Worm (Caenorhabditis elegans): ENCODE results near the gene F09E10.6.

Gene F09E10.6

ce11 chrX:1487096-1487495 lies 10.4 kb downstream of the F09E10.6 start (continued):
- TF ChIP-seq ztf-3 (GFP tag; optimal IDR thresholded peaks at IDR 0.05), result no peak
- no peak for TF ChIP-seq let-607 (tag; optimal IDR thresholded peaks at IDR 0.05)
- no peak for TF ChIP-seq athp-1 (tag; optimal IDR thresholded peaks at IDR 0.05)
- TF ChIP-seq ztf-18 (tag; optimal IDR thresholded peaks at IDR 0.05), result no peak
- no peak for TF ChIP-seq F57A8.1 (GFP tag; optimal IDR thresholded peaks at IDR 0.05)
- no peak for TF ChIP-seq tlf-1 (GFP tag; optimal IDR thresholded peaks at IDR 0.05)
- 0 out of 2 replicates have a peak, but pooled peaks have one; percentile 17 for TF ChIP-seq C06A6.2 (GFP tag; conservative IDR thresholded peaks at IDR 0.05)
- no peak for TF ChIP-seq dpl-1 (GFP tag; optimal IDR thresholded peaks at IDR 0.05)
- TF ChIP-seq dpff-1 (tag; optimal IDR thresholded peaks at IDR 0.05), result peak; percentile 35
- no peak for TF ChIP-seq F22D6.2 (tag; optimal IDR thresholded peaks at IDR 0.05)

ce11 chrX:1486135-1486648 lies 11.3 kb downstream of the F09E10.6 start, which contains the start of the genes D1005.10 and dhs-25:
Gene D1005.10, minus strand, starts transcription at chrX:1486185.
Gene dhs-25, plus strand, starts transcription at chrX:1486532.
- TF ChIP-seq Y56A3A.18 (GFP tag; IDR thresholded peaks at IDR 0.05) (peak; percentile 18; the same call in 1 of the 2 replicates), attf-3 (GFP tag; conservative IDR thresholded peaks at IDR 0.05) (no peak), mes-4 (tag; optimal IDR thresholded peaks at IDR 0.05) (no peak), sea-2 (GFP tag; IDR thresholded peaks at IDR 0.05) (no peak), hmg-20 (GFP tag; IDR thresholded peaks at IDR 0.05) (no peak), nhr-90 (tag; optimal IDR thresholded peaks at IDR 0.05) (peak; percentile 13), aptf-3 (GFP tag; IDR thresholded peaks at IDR 0.05) (no peak), ztf-6 (GFP tag; IDR thresholded peaks at IDR 0.05) (0 out of 2 replicates have a peak, but pooled peaks have one; percentile 38), egrh-3 (GFP tag; IDR thresholded peaks at IDR 0.05) (no peak), F52B5.7 (tag; optimal IDR thresholded peaks at IDR 0.05) (no peak), egl-18 (GFP tag; IDR thresholded peaks at IDR 0.05) (no peak), ceh-79 (tag; optimal IDR thresholded peaks at IDR 0.05) (no peak), rec-8 (tag; optimal IDR thresholded peaks at IDR 0.05) (no peak), dpl-1 (GFP tag; optimal IDR thresholded peaks at IDR 0.05) (no peak), zfh-2 (GFP tag; conservative IDR thresholded peaks at IDR 0.05) (no peak), T07F8.4 (tag; optimal IDR thresholded peaks at IDR 0.05) (no peak), mxl-1 (tag; optimal IDR thresholded peaks at IDR 0.05) (no peak), hrde-1 (tag; optimal IDR thresholded peaks at IDR 0.05; ENCODE audit: borderline replicate concordance) (no peak), sptf-2 (GFP tag; optimal IDR thresholded peaks at IDR 0.05) (no peak), F23B12.7 (tag; optimal IDR thresholded peaks at IDR 0.05; ENCODE audit: insufficient read depth) (no peak), bed-2 (GFP tag; IDR thresholded peaks at IDR 0.05) (no peak), ztf-3 (GFP tag; optimal IDR thresholded peaks at IDR 0.05) (no peak), Y67H2A.10 (GFP tag; conservative IDR thresholded peaks at IDR 0.05) (no peak), tbp1 (GFP tag; optimal IDR thresholded peaks at IDR 0.05) (peak; percentile 45), nhr-179 (tag; optimal IDR thresholded peaks at IDR 0.05) (no peak), D2030.7 (GFP tag; IDR thresholded peaks at IDR 0.05) (no peak), ztf-18 (tag; optimal IDR thresholded peaks at IDR 0.05) (no peak), B0019.2 (GFP tag; conservative IDR thresholded peaks at IDR 0.05) (no peak), F57C9.4 (tag; optimal IDR thresholded peaks at IDR 0.05) (no peak), ztf-22 (GFP tag; optimal IDR thresholded peaks at IDR 0.05) (peak; percentile 34), F10E7.11 (tag; optimal IDR thresholded peaks at IDR 0.05) (no peak), aptf-2 (GFP tag; conservative IDR thresholded peaks at IDR 0.05) (no peak), B0035.1 (tag; optimal IDR thresholded peaks at IDR 0.05) (no peak), madf-8 (GFP tag; conservative IDR thresholded peaks at IDR 0.05) (no peak), ets-4 (GFP tag; optimal IDR thresholded peaks at IDR 0.05) (no peak), rcor-1 (GFP tag; IDR thresholded peaks at IDR 0.05) (no peak), F57A8.1 (GFP tag; optimal IDR thresholded peaks at IDR 0.05) (no peak), somi-1 (GFP tag; optimal IDR thresholded peaks at IDR 0.05) (peak; percentile 52), mcd-1 (GFP tag; IDR thresholded peaks at IDR 0.05) (peak; percentile 31; the same call in 1 of the 2 replicates), lin-35 (GFP tag; optimal IDR thresholded peaks at IDR 0.05) (peak in 1 of 3 experiments; percentile 17)

Data from whole organism, young adult.